Worm (Caenorhabditis elegans) whole organism, young adult: ENCODE results near the gene F08G2.7.

Source experiments
- F57C9.4 ChIP-seq: sonication (generic microtip); optimal IDR thresholded peaks from 2 replicates; lab custom pipeline; 2017; ENCODE audit warnings: mild to moderate bottlenecking, missing genetic modification characterization, missing compliant biosample characterization
- atf-7 ChIP-seq: sonication (generic microtip); optimal IDR thresholded peaks from 2 replicates; lab custom pipeline; 2017; ENCODE audit warnings: mild to moderate bottlenecking, missing genetic modification characterization, missing compliant biosample characterization
- bed-2 ChIP-seq: fragments of 200-800 bp; sonication (Bioruptor generic); IDR thresholded peaks from 2 replicates; pipeline ENCODE4 v1.3.6; 2022; ENCODE audit warnings: missing genetic modification reagents, missing genetic modification characterization, missing compliant biosample characterization
- nhr-120 ChIP-seq: fragments of 200-800 bp; sonication (Bioruptor generic); IDR thresholded peaks from 2 replicates; pipeline ENCODE4 v1.3.6; 2022; ENCODE audit warnings: missing genetic modification characterization, missing compliant biosample characterization
- ztf-6 ChIP-seq: fragments of 200-800 bp; sonication (Bioruptor generic); IDR thresholded peaks from 2 replicates; pipeline ENCODE4 v1.3.6; 2022; ENCODE audit warnings: missing genetic modification reagents, missing genetic modification characterization, missing compliant biosample characterization

- no peak for TF ChIP-seq bed-2
- no peak for TF ChIP-seq ztf-6
- no peak for TF ChIP-seq nhr-120 (GFP tag; lab: Robert Waterston, UW)
- TF ChIP-seq atf-7, result no peak
- no peak for TF ChIP-seq F57C9.4 (tag; lab: Kevin White, UChicago)
Observed at ce11 chrII:13875734-13876133, 34.8 kb upstream of the F08G2.7 start, which contains the start of gene ing-3.
